Fruit fly (Drosophila melanogaster) whole organism, pupa: ENCODE data around the gene Nep7.

Experiments
- CG10348 ChIP-seq: fragments of 200-800 bp; sonication (Bioruptor generic); IDR thresholded peaks from 2 replicates; pipeline ENCODE4 v1.3.6; 2022; ENCODE audit warnings: missing biosample characterization, missing genetic modification characterization
- CG12605 ChIP-seq: fragments of 200-800 bp; sonication (Bioruptor generic); IDR thresholded peaks from 2 replicates; pipeline ENCODE4 v1.3.6; 2022; ENCODE audit warnings: missing biosample characterization, missing genetic modification characterization
- CG13204 ChIP-seq: fragments of 200-800 bp; sonication (Bioruptor generic); optimal IDR thresholded peaks from 2 replicates; lab custom pipeline; 2018; ENCODE audit warnings: missing biosample characterization, mild to moderate bottlenecking, missing genetic modification characterization, moderate library complexity
- CG14655 ChIP-seq: fragments of 200-800 bp; sonication (Bioruptor generic); optimal IDR thresholded peaks from 3 replicates; lab custom pipeline; 2017; ENCODE audit warnings: mild to moderate bottlenecking, missing biosample characterization, missing genetic modification reagents, missing genetic modification characterization
- CG15710 ChIP-seq: fragments of 200-800 bp; sonication (Bioruptor generic); optimal IDR thresholded peaks from 2 replicates; lab custom pipeline; 2018; ENCODE audit warnings: missing biosample characterization, mild to moderate bottlenecking, missing genetic modification characterization, moderate library complexity
- CG17806 ChIP-seq: fragments of 200-800 bp; sonication (Bioruptor generic); optimal IDR thresholded peaks from 2 replicates; lab custom pipeline; 2018; ENCODE audit warnings: missing biosample characterization, mild to moderate bottlenecking, missing genetic modification characterization, moderate library complexity
- CG32121 ChIP-seq: fragments of 200-800 bp; sonication (Bioruptor generic); IDR thresholded peaks from 2 replicates; pipeline ENCODE4 v1.3.6; 2022; ENCODE audit warnings: missing biosample characterization, missing genetic modification characterization
- CG34367 ChIP-seq: fragments of 200-800 bp; sonication (Bioruptor generic); optimal IDR thresholded peaks from 2 replicates; lab custom pipeline; 2018; ENCODE audit warnings: missing biosample characterization, mild to moderate bottlenecking, missing genetic modification characterization
- CG4496 ChIP-seq: fragments of 200-800 bp; sonication (Bioruptor generic); IDR thresholded peaks from 3 replicates; pipeline ENCODE4 v1.3.6; 2022; ENCODE audit warnings: missing biosample characterization, missing genetic modification characterization
- CG8159 ChIP-seq: fragments of 200-800 bp; sonication (Bioruptor generic); optimal IDR thresholded peaks from 3 replicates; lab custom pipeline; 2018; ENCODE audit warnings: missing biosample characterization, mild to moderate bottlenecking, missing genetic modification characterization, moderate library complexity
- CG8301 ChIP-seq: fragments of 200-800 bp; sonication (Bioruptor generic); optimal IDR thresholded peaks from 2 replicates; lab custom pipeline; 2018; ENCODE audit warnings: missing biosample characterization, mild to moderate bottlenecking, missing genetic modification characterization
- CG9948 ChIP-seq: fragments of 200-800 bp; sonication (Bioruptor generic); optimal IDR thresholded peaks from 2 replicates; lab custom pipeline; 2018; ENCODE audit warnings: missing biosample characterization, mild to moderate bottlenecking, missing genetic modification characterization, moderate library complexity
- D1 ChIP-seq: fragments of 200-800 bp; sonication (Bioruptor generic); optimal IDR thresholded peaks from 2 replicates; lab custom pipeline; 2018; ENCODE audit warnings: missing biosample characterization, mild to moderate bottlenecking, missing genetic modification characterization, moderate library complexity
- EcR ChIP-seq: fragments of 200-800 bp; sonication (Bioruptor generic); optimal IDR thresholded peaks from 3 replicates; lab custom pipeline; 2019; ENCODE audit warnings: missing biosample characterization, missing genetic modification characterization, mild to moderate bottlenecking, moderate library complexity, missing genetic modification reagents
- Ets98B ChIP-seq: fragments of 200-800 bp; sonication (Bioruptor generic); IDR thresholded peaks from 2 replicates; pipeline ENCODE4 v1.3.6; 2022; ENCODE audit warnings: missing biosample characterization, missing genetic modification characterization
- Pif1A ChIP-seq: fragments of 200-800 bp; sonication (Bioruptor generic); optimal IDR thresholded peaks from 3 replicates; lab custom pipeline; 2016; ENCODE audit warnings: missing biosample characterization, missing genetic modification characterization
- Pif1B ChIP-seq: fragments of 200-800 bp; sonication (Bioruptor generic); optimal IDR thresholded peaks from 3 replicates; lab custom pipeline; 2016; ENCODE audit warnings: missing biosample characterization, missing genetic modification characterization
- Snoo ChIP-seq: fragments of 200-800 bp; sonication (Bioruptor generic); optimal IDR thresholded peaks from 3 replicates; lab custom pipeline; 2017; ENCODE audit warnings: missing biosample characterization, mild to moderate bottlenecking, missing genetic modification characterization, inconsistent platforms
- fd96Ca ChIP-seq: fragments of 200-800 bp; sonication (Bioruptor generic); IDR thresholded peaks from 3 replicates; pipeline ENCODE4 v1.3.6; 2022; ENCODE audit warnings: missing biosample characterization, missing genetic modification characterization
- gl ChIP-seq: fragments of 200-800 bp; sonication (Bioruptor generic); optimal IDR thresholded peaks from 2 replicates; lab custom pipeline; 2018; ENCODE audit warnings: missing biosample characterization, mild to moderate bottlenecking, missing genetic modification characterization
- rn ChIP-seq: fragments of 200-800 bp; sonication (Bioruptor generic); IDR thresholded peaks from 2 replicates; pipeline ENCODE4 v1.3.6; 2022; ENCODE audit warnings: missing biosample characterization, missing genetic modification characterization

Gene Nep7

dm6 chr3R:27954533-27954932, at the start of gene Nep7:
TSS of gene Nep7 (plus strand) at chr3R:27954917.
- TF ChIP-seq Ets98B (GFP tag; lab: Robert Waterston, UW): peak; percentile 50; the same call in 1 of the 2 replicates
- peak; percentile 78 for TF ChIP-seq fd96Ca
- TF ChIP-seq CG32121 (GFP tag; lab: Robert Waterston, UW): peak; percentile 63; the same call in 1 of the 2 replicates
- no peak for TF ChIP-seq CG13204 (GFP tag; lab: Kevin White, UChicago)
- TF ChIP-seq CG12605: peak; percentile 48; the same call in 1 of the 2 replicates
- peak; percentile 56; the same call in 2 of the 3 replicates for TF ChIP-seq CG4496 (GFP tag; lab: Robert Waterston, UW)

- TF ChIP-seq Pif1A (GFP tag; lab: Kevin White, UChicago) (peak; percentile 43), CG15710 (tag; lab: Kevin White, UChicago) (no peak), CG12605 (0 out of 2 replicates have a peak, but pooled peaks have one; percentile 11), fd96Ca (no peak), CG4496 (GFP tag; lab: Robert Waterston, UW) (no peak), Ets98B (GFP tag; lab: Robert Waterston, UW) (no peak), CG34367 (tag; lab: Kevin White, UChicago) (no peak), CG17806 (tag; lab: Kevin White, UChicago) (no peak), CG32121 (GFP tag; lab: Robert Waterston, UW) (no peak), CG13204 (GFP tag; lab: Kevin White, UChicago) (peak; percentile 12), gl (no peak), CG8159 (tag; lab: Kevin White, UChicago) (no peak), CG14655 (no peak), CG8301 (tag; lab: Kevin White, UChicago) (no peak), EcR (GFP tag; lab: Kevin White, UChicago) (no peak), CG10348 (GFP tag; lab: Robert Waterston, UW) (no peak), rn (no peak), CG9948 (tag; lab: Kevin White, UChicago) (no peak), Pif1B (GFP tag; lab: Kevin White, UChicago) (no peak), D1 (tag; lab: Kevin White, UChicago) (no peak), Snoo (no peak)
These were observed 49.0 kb upstream of the Nep7 start, which contains the start of gene CG34353 for dm6 chr3R:27905695-27906094. TSS of gene CG34353 (minus strand) at chr3R:27905843.

dm6 chr3R:27912147-27912546, 42.6 kb upstream of the Nep7 start, which contains the start of gene mil:
TSS of gene mil (plus strand) at chr3R:27912447.
- no peak for TF ChIP-seq CG8301 (tag; lab: Kevin White, UChicago)
- no peak for TF ChIP-seq Pif1A (GFP tag; lab: Kevin White, UChicago)
- no peak for TF ChIP-seq EcR (GFP tag; lab: Kevin White, UChicago)
- TF ChIP-seq, all 21 proteins: peak for 0

- TF ChIP-seq CG4496 (GFP tag; lab: Robert Waterston, UW): 0 out of 3 replicates have a peak, but pooled peaks have one; percentile 34
- peak; percentile 4 for TF ChIP-seq CG9948 (tag; lab: Kevin White, UChicago)
- peak; percentile 12 for TF ChIP-seq CG17806 (tag; lab: Kevin White, UChicago)
- TF ChIP-seq CG8159 (tag; lab: Kevin White, UChicago): peak; percentile 53
- TF ChIP-seq CG8301 (tag; lab: Kevin White, UChicago): no peak
- peak; percentile 55 for TF ChIP-seq CG15710 (tag; lab: Kevin White, UChicago)
- TF ChIP-seq Pif1B (GFP tag; lab: Kevin White, UChicago): peak; percentile 43
- TF ChIP-seq D1 (tag; lab: Kevin White, UChicago): no peak
- TF ChIP-seq Snoo: peak; percentile 44
- TF ChIP-seq CG32121 (GFP tag; lab: Robert Waterston, UW): no peak
- TF ChIP-seq CG34367 (tag; lab: Kevin White, UChicago): no peak
These were observed 38.2 kb upstream of the Nep7 start, which contains the start of the genes CG5003 and mRpS22 for dm6 chr3R:27916355-27917019. TSS of gene CG5003 (minus strand) at chr3R:27916516. TSS of gene mRpS22 (plus strand) at chr3R:27916908.

- TF ChIP-seq Snoo (peak; percentile 39), CG14655 (no peak), D1 (tag; lab: Kevin White, UChicago) (no peak), CG8301 (tag; lab: Kevin White, UChicago) (no peak), CG8159 (tag; lab: Kevin White, UChicago) (peak; percentile 46)
- TF ChIP-seq, all 21 proteins: peak for 2
These were observed 35.3 kb upstream of the Nep7 start, which contains the start of gene Boh1 for dm6 chr3R:27919385-27919789. TSS of gene Boh1 (minus strand) at chr3R:27919460.

dm6 chr3R:27920883-27921282, 33.8 kb upstream of the Nep7 start, which contains the start of gene CG12259:
TSS of gene CG12259 (minus strand) at chr3R:27921089.
- TF ChIP-seq CG10348 (GFP tag; lab: Robert Waterston, UW) (no peak), Snoo (no peak), rn (no peak), CG13204 (GFP tag; lab: Kevin White, UChicago) (no peak), CG8159 (tag; lab: Kevin White, UChicago) (no peak), Pif1B (GFP tag; lab: Kevin White, UChicago) (no peak), CG8301 (tag; lab: Kevin White, UChicago) (no peak)
- TF ChIP-seq, all 21 proteins: peak for 0
